Worm (Caenorhabditis elegans) whole organism, midembryonic: ENCODE data around the gene fbxb-7.

Experiments used
- flt-1 ChIP-seq: fragments of 200-800 bp; sonication (Bioruptor generic); IDR thresholded peaks from 2 replicates; pipeline ENCODE4 v1.3.6; 2022; ENCODE audit warnings: missing genetic modification characterization, missing compliant biosample characterization
- ref-1 ChIP-seq: fragments of 200-800 bp; sonication (Bioruptor generic); conservative IDR thresholded peaks from 2 replicates; pipeline ENCODE4 v1.3.6; 2022; ENCODE audit warnings: missing genetic modification reagents, missing genetic modification characterization, missing compliant biosample characterization
- ztf-29 ChIP-seq: fragments of 200-800 bp; sonication (Bioruptor generic); IDR thresholded peaks from 2 replicates; pipeline ENCODE4 v1.3.6; 2022; ENCODE audit warnings: missing genetic modification reagents, missing genetic modification characterization, missing compliant biosample characterization

DNA sequence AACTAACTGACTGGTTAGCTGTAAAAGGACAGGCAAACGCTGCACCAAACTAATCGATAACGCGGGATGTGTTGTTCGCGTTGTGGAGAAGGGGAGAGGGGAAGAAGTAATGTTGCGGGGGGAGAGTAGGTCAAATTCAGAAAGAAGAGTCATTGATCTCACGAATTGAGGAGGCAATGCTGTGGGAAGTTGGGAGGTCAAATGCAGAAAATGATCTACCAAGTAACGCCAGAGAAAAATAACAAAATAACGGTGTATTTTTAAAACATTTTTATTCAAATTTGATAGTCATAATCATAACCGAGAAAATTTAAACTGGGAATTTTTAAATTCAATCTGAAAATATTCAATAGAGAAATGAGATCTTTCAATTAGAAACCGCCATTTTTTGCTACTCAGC, 27.1 kb upstream of the fbxb-7 start, which contains the start of gene lsy-27:
- TF ChIP-seq flt-1 (GFP tag; lab: Robert Waterston, UW) (no peak), ref-1 (GFP tag; lab: Robert Waterston, UW) (no peak), ztf-29 (GFP tag; lab: Robert Waterston, UW) (no peak)
